Fruit fly (Drosophila melanogaster): ENCODE measurements around the gene PQBP1.

Gene PQBP1

DNA sequence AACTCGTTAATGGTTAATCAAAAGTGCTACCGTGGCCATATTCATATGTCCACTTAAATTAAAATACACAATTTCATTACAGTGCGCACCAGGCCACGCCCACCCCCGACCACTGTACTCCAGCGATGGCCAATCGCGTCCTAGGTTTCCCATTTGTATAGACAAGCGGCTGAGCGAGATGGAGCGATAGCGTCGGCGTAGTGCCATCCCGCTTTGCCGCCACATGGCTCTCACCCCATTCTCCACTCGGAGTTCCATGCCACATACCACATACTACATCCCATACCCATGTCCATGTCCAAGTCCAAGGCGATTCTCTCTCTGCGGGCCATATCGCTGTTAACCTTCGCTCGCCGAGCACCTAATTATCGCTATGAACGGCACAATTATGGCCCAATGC, 14.9 kb downstream of the PQBP1 start (continued):
- TF ChIP-seq cg (GFP tag; optimal IDR thresholded peaks at IDR 0.05): peak; percentile 40
- peak; percentile 80 for TF ChIP-seq Med (GFP tag)
- TF ChIP-seq CoRest (tag; optimal IDR thresholded peaks at IDR 0.05): peak; percentile 43
- TF ChIP-seq Dbx (GFP tag; IDR thresholded peaks at IDR 0.05): no peak
- TF ChIP-seq jing (GFP tag; optimal IDR thresholded peaks at IDR 0.05): peak; percentile 85
- no peak for TF ChIP-seq nerfin-1 (tag; optimal IDR thresholded peaks at IDR 0.05)
- no peak for TF ChIP-seq TFAM (GFP tag; optimal IDR thresholded peaks at IDR 0.05)
- TF ChIP-seq hkb (optimal IDR thresholded peaks at IDR 0.05): no peak
- TF ChIP-seq hkb (GFP tag; IDR thresholded peaks at IDR 0.05): peak; percentile 24; the same call in 1 of the 2 replicates

- TF ChIP-seq zf30C (GFP tag; optimal IDR thresholded peaks at IDR 0.05): peak; percentile 83
- no peak for TF ChIP-seq maf-S (GFP tag; optimal IDR thresholded peaks at IDR 0.05)
- TF ChIP-seq Mad (GFP tag; optimal IDR thresholded peaks at IDR 0.05): no peak
- no peak for TF ChIP-seq CG8290 (GFP tag; optimal IDR thresholded peaks at IDR 0.05)
- no peak for TF ChIP-seq CG8290 (tag; optimal IDR thresholded peaks at IDR 0.05)
- no peak for TF ChIP-seq trh (GFP tag; optimal IDR thresholded peaks at IDR 0.05)
- peak; percentile 95 for TF ChIP-seq Nf-YB (GFP tag; optimal IDR thresholded peaks at IDR 0.05)
- TF ChIP-seq pzg (GFP tag; optimal IDR thresholded peaks at IDR 0.05): no peak
- peak in 1 of 2 experiments; percentile 22 for TF ChIP-seq Trl (optimal IDR thresholded peaks at IDR 0.05)
- TF ChIP-seq Trl (GFP tag; optimal IDR thresholded peaks at IDR 0.05): no peak
- no peak for TF ChIP-seq psq (GFP tag; optimal IDR thresholded peaks at IDR 0.05)
- peak; percentile 84; the same call in 1 of the 2 replicates for TF ChIP-seq crol (GFP tag; IDR thresholded peaks at IDR 0.05)
- no peak for TF ChIP-seq Xrp1 (GFP tag; IDR thresholded peaks at IDR 0.05)
- TF ChIP-seq fd96Cb (tag; optimal IDR thresholded peaks at IDR 0.05): no peak
- no peak for TF ChIP-seq HHEX (GFP tag; optimal IDR thresholded peaks at IDR 0.05)
- peak; percentile 92 for TF ChIP-seq Nf-YC (tag; optimal IDR thresholded peaks at IDR 0.05)
- TF ChIP-seq Doc3 (GFP tag; IDR thresholded peaks at IDR 0.05; ENCODE audit: partially characterized antibody): no peak
- TF ChIP-seq CG7556 (GFP tag; optimal IDR thresholded peaks at IDR 0.05): no peak
These were observed 16.8 kb downstream of the PQBP1 start, which contains the start of gene fd96Ca for dm6 chr3R:25082348-25082747. TSS of gene fd96Ca (plus strand) at chr3R:25082684.

DNA sequence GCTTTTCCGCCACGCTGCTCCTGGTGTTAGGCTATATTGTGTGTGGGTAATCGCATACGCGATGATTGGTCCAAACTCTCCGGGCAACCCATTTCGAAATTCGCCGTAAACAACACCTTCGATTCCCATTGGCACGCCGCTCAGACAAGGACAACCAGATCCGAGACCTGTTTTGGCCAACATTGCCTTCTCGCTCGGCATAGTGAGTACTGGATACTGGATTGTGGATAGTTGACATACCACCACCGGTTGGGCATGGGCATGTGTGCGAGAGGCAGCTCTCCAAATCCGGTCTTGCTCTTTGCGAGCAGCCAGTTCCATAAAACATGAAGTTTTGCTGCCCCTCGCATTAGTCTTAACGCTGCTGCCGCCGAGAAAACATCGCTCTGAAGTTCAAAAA, 29.0 kb downstream of the PQBP1 start, which contains the start of gene fd96Cb:
Gene fd96Cb (plus strand): TSS at position 374 of the 400 bp plus-strand sequence.
- no peak for TF ChIP-seq Antp (GFP tag; optimal IDR thresholded peaks at IDR 0.05)
- TF ChIP-seq CG1832 (GFP tag; optimal IDR thresholded peaks at IDR 0.05): peak; percentile 88
- no peak for TF ChIP-seq CG3163 (GFP tag; optimal IDR thresholded peaks at IDR 0.05)
- no peak for TF ChIP-seq CG12299 (tag; optimal IDR thresholded peaks at IDR 0.05)
- TF ChIP-seq slbo (GFP tag; IDR thresholded peaks at IDR 0.05): no peak
- peak; percentile 73 for TF ChIP-seq Jarid2 (GFP tag; optimal IDR thresholded peaks at IDR 0.05)
- TF ChIP-seq Adf1 (GFP tag; IDR thresholded peaks at IDR 0.05): peak; percentile 31; the same call in 1 of the 2 replicates
- TF ChIP-seq Nf-YA (GFP tag; IDR thresholded peaks at IDR 0.05): peak; percentile 95
- TF ChIP-seq CG8478 (optimal IDR thresholded peaks at IDR 0.05): no peak
- TF ChIP-seq cg (GFP tag; optimal IDR thresholded peaks at IDR 0.05): peak; percentile 64
- no peak for TF ChIP-seq ttk (GFP tag; IDR thresholded peaks at IDR 0.05)
- no peak for TF ChIP-seq CG17359 (tag; optimal IDR thresholded peaks at IDR 0.05)
- TF ChIP-seq nom (GFP tag; optimal IDR thresholded peaks at IDR 0.05): peak; percentile 31
- TF ChIP-seq Nf-YB (GFP tag; optimal IDR thresholded peaks at IDR 0.05): peak; percentile 100
- no peak for TF ChIP-seq abd-A (tag; optimal IDR thresholded peaks at IDR 0.05)
- no peak for TF ChIP-seq crp (GFP tag; optimal IDR thresholded peaks at IDR 0.05)
- no peak for TF ChIP-seq cad (GFP tag; optimal IDR thresholded peaks at IDR 0.05)
- no peak for TF ChIP-seq CG30403 (GFP tag; optimal IDR thresholded peaks at IDR 0.05)
- TF ChIP-seq jing (GFP tag; optimal IDR thresholded peaks at IDR 0.05): peak; percentile 34
- no peak for TF ChIP-seq p53 (GFP tag; optimal IDR thresholded peaks at IDR 0.05)
- TF ChIP-seq mld (GFP tag; IDR thresholded peaks at IDR 0.05; ENCODE audit: partially characterized antibody): 0 out of 3 replicates have a peak, but pooled peaks have one; percentile 55
- TF ChIP-seq HHEX (GFP tag; optimal IDR thresholded peaks at IDR 0.05): no peak
- peak; percentile 21 for TF ChIP-seq HmgD (GFP tag; optimal IDR thresholded peaks at IDR 0.05)
- TF ChIP-seq luna (GFP tag; optimal IDR thresholded peaks at IDR 0.05): no peak
- peak; percentile 34; the same call in 1 of the 3 replicates for TF ChIP-seq Opbp (GFP tag; IDR thresholded peaks at IDR 0.05; ENCODE audit: partially characterized antibody)
- no peak for TF ChIP-seq Fer2 (tag; optimal IDR thresholded peaks at IDR 0.05)
- TF ChIP-seq Nf-YC (tag; optimal IDR thresholded peaks at IDR 0.05): peak; percentile 100
- no peak for TF ChIP-seq CG11504 (tag; optimal IDR thresholded peaks at IDR 0.05)

Measured in whole organism, embryonic.